Worm (Caenorhabditis elegans) whole organism, midembryonic: ENCODE results near the gene W01G7.4.

Experiments used
- T22C8.4 ChIP-seq: fragments of 200-800 bp; sonication (Bioruptor generic); IDR thresholded peaks from 2 replicates; pipeline ENCODE4 v1.3.6; 2022; ENCODE audit warnings: missing genetic modification characterization, missing compliant biosample characterization
- cog-1 ChIP-seq: sonication (generic microtip); optimal IDR thresholded peaks from 2 replicates; lab custom pipeline; 2016; ENCODE audit warnings: missing genetic modification characterization, missing compliant biosample characterization
- flt-1 ChIP-seq: fragments of 200-800 bp; sonication (Bioruptor generic); IDR thresholded peaks from 2 replicates; pipeline ENCODE4 v1.3.6; 2022; ENCODE audit warnings: missing genetic modification characterization, missing compliant biosample characterization
- klf-2 ChIP-seq: fragments of 200-800 bp; sonication (Bioruptor generic); conservative IDR thresholded peaks from 2 replicates; pipeline ENCODE4 v1.3.6; 2022; ENCODE audit warnings: missing genetic modification reagents, missing genetic modification characterization, missing compliant biosample characterization
- med-1 ChIP-seq: sonication (generic microtip); optimal IDR thresholded peaks from 2 replicates; lab custom pipeline; 2017; ENCODE audit warnings: missing genetic modification characterization, mild to moderate bottlenecking, missing compliant biosample characterization, antibody characterized with exemption, missing genetic modification reagents; ENCODE audit not compliant: insufficient read depth
- ref-1 ChIP-seq: fragments of 200-800 bp; sonication (Bioruptor generic); conservative IDR thresholded peaks from 2 replicates; pipeline ENCODE4 v1.3.6; 2022; ENCODE audit warnings: missing genetic modification reagents, missing genetic modification characterization, missing compliant biosample characterization
- tab-1 ChIP-seq: fragments of 200-800 bp; sonication (Bioruptor generic); IDR thresholded peaks from 2 replicates; pipeline ENCODE4 v1.3.6; 2022; ENCODE audit warnings: missing genetic modification characterization, missing compliant biosample characterization
- ztf-23 ChIP-seq: fragments of 200-800 bp; sonication (Bioruptor generic); IDR thresholded peaks from 2 replicates; pipeline ENCODE4 v1.3.6; 2022; ENCODE audit warnings: missing genetic modification reagents, missing genetic modification characterization, missing compliant biosample characterization

DNA sequence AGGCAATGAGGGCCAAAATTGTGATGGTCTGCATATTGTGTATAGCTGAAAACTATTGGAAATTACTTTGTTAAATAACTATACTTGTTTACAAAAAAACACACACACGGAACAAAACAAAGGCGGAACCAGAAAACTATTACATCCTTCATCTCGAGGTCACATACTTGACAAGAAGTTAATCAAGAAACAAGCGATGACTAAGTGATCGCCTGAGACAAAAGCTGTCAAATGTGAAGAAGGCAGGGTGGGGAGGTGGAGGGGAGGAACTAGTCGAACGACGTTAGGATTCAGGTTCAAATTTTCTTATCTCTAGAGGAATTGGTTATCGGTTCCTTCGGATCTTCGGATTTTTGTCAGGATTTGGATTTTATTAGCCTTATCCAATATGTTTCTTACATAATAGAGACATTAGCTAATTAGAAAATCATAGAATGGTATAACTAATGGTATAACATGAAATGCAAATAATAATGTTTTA lies 48.7 kb downstream of the W01G7.4 start, which contains the start of gene cpg-7:
- TF ChIP-seq T22C8.4 (GFP tag; lab: Robert Waterston, UW) (no peak), flt-1 (GFP tag; lab: Robert Waterston, UW) (no peak), tab-1 (GFP tag; lab: Robert Waterston, UW) (no peak), med-1 (no peak), cog-1 (tag; lab: Kevin White, UChicago) (no peak), klf-2 (GFP tag; lab: Robert Waterston, UW) (no peak), ztf-23 (GFP tag; lab: Robert Waterston, UW) (no peak), ref-1 (no peak)
